Worm (Caenorhabditis elegans) whole organism, mixed stage, embryonic: Measurements from ENCODE around the gene cul-3.

Source experiments
- M03D4.4 ChIP-seq: sonication (generic microtip); optimal IDR thresholded peaks from 2 replicates; lab custom pipeline; 2017; ENCODE audit warnings: mild to moderate bottlenecking, missing genetic modification characterization, missing compliant biosample characterization
- bed-3 ChIP-seq: fragments of 200-800 bp; sonication (Bioruptor generic); optimal IDR thresholded peaks from 3 replicates; lab custom pipeline; 2018; ENCODE audit warnings: mild to moderate bottlenecking, missing genetic modification characterization, moderate library complexity, missing compliant biosample characterization
- blmp-1 ChIP-seq: fragments of 150-350 bp; optimal IDR thresholded peaks from 2 replicates; lab custom pipeline; 2014; ENCODE audit warnings: missing biosample characterization, missing genetic modification characterization
- ceh-39 ChIP-seq: fragments of 150-350 bp; optimal IDR thresholded peaks from 2 replicates; lab custom pipeline; 2014; ENCODE audit warnings: missing biosample characterization, missing genetic modification characterization
- ceh-43 ChIP-seq: fragments of 200-800 bp; sonication (Bioruptor generic); optimal IDR thresholded peaks from 2 replicates; lab custom pipeline; 2018; ENCODE audit warnings: mild to moderate bottlenecking, missing genetic modification characterization, moderate library complexity, missing compliant biosample characterization
- ceh-83 ChIP-seq: fragments of 200-800 bp; sonication (Bioruptor generic); optimal IDR thresholded peaks from 2 replicates; lab custom pipeline; 2018; ENCODE audit warnings: mild to moderate bottlenecking, missing genetic modification characterization, missing compliant biosample characterization
- ces-1 ChIP-seq: fragments of 150-350 bp; optimal IDR thresholded peaks from 2 replicates; lab custom pipeline; 2014; ENCODE audit warnings: missing biosample characterization, missing genetic modification reagents, missing genetic modification characterization
- cnd-1 ChIP-seq: fragments of 200-800 bp; sonication (Bioruptor generic); optimal IDR thresholded peaks from 2 replicates; lab custom pipeline; 2018; ENCODE audit warnings: mild to moderate bottlenecking, missing genetic modification characterization, missing compliant biosample characterization
- drap-1 ChIP-seq: fragments of 200-800 bp; sonication (Bioruptor generic); optimal IDR thresholded peaks from 3 replicates; lab custom pipeline; 2018; ENCODE audit warnings: mild to moderate bottlenecking, missing genetic modification characterization, missing compliant biosample characterization
- elt-1 ChIP-seq: sonication (generic microtip); optimal IDR thresholded peaks from 2 replicates; lab custom pipeline; 2017; ENCODE audit warnings: missing genetic modification characterization, mild to moderate bottlenecking, missing compliant biosample characterization, antibody characterized with exemption, moderate library complexity, borderline replicate concordance; ENCODE audit not compliant: insufficient read depth
- elt-3 ChIP-seq: fragments of 150-350 bp; optimal IDR thresholded peaks from 2 replicates; lab custom pipeline; 2014; ENCODE audit warnings: missing biosample characterization, missing genetic modification characterization
- flh-1 ChIP-seq: fragments of 200-800 bp; sonication (Bioruptor generic); optimal IDR thresholded peaks from 2 replicates; lab custom pipeline; 2018; ENCODE audit warnings: mild to moderate bottlenecking, missing genetic modification characterization, moderate library complexity, missing compliant biosample characterization
- ham-2 ChIP-seq: fragments of 200-800 bp; sonication (Bioruptor generic); optimal IDR thresholded peaks from 2 replicates; lab custom pipeline; 2018; ENCODE audit warnings: mild to moderate bottlenecking, missing genetic modification characterization, missing compliant biosample characterization
- hlh-1 ChIP-seq: fragments of 150-350 bp; optimal IDR thresholded peaks from 2 replicates; lab custom pipeline; 2014; ENCODE audit warnings: missing biosample characterization, missing genetic modification reagents, missing genetic modification characterization
- lin-13 ChIP-seq: fragments of 150-350 bp; optimal IDR thresholded peaks from 2 replicates; lab custom pipeline; 2014; ENCODE audit warnings: missing biosample characterization, missing genetic modification characterization
- lin-32 ChIP-seq: fragments of 200-800 bp; sonication (Bioruptor generic); optimal IDR thresholded peaks from 2 replicates; lab custom pipeline; 2018; ENCODE audit warnings: mild to moderate bottlenecking, missing genetic modification characterization, missing compliant biosample characterization
- lsy-2 ChIP-seq: fragments of 150-350 bp; optimal IDR thresholded peaks from 2 replicates; lab custom pipeline; 2014; ENCODE audit warnings: missing biosample characterization, missing genetic modification characterization
- mab-5 ChIP-seq: fragments of 150-350 bp; optimal IDR thresholded peaks from 2 replicates; lab custom pipeline; 2014; ENCODE audit warnings: missing biosample characterization, missing genetic modification characterization
- mep-1 ChIP-seq: fragments of 150-350 bp; optimal IDR thresholded peaks from 2 replicates; lab custom pipeline; 2017; ENCODE audit warnings: missing biosample characterization, missing genetic modification reagents, missing genetic modification characterization, inconsistent platforms
- mls-2 ChIP-seq: sonication (generic microtip); optimal IDR thresholded peaks from 2 replicates; lab custom pipeline; 2016; ENCODE audit warnings: mild to moderate bottlenecking, missing genetic modification characterization, moderate library complexity, missing compliant biosample characterization
- nhr-12 ChIP-seq: fragments of 150-350 bp; optimal IDR thresholded peaks from 2 replicates; lab custom pipeline; 2014; ENCODE audit warnings: missing biosample characterization, missing genetic modification characterization
- nhr-2 ChIP-seq: fragments of 150-350 bp; optimal IDR thresholded peaks from 2 replicates; lab custom pipeline; 2014; ENCODE audit warnings: missing biosample characterization, missing genetic modification characterization
- nhr-237 ChIP-seq: fragments of 150-350 bp; optimal IDR thresholded peaks from 2 replicates; lab custom pipeline; 2014; ENCODE audit warnings: missing biosample characterization, missing genetic modification characterization
- nhr-28 ChIP-seq: fragments of 150-350 bp; optimal IDR thresholded peaks from 2 replicates; lab custom pipeline; 2014; ENCODE audit warnings: missing biosample characterization, missing genetic modification characterization
- nhr-76 ChIP-seq: sonication (generic microtip); optimal IDR thresholded peaks from 2 replicates; lab custom pipeline; 2017; ENCODE audit warnings: missing biosample characterization, missing genetic modification characterization
- pha-4 ChIP-seq: fragments of 150-350 bp; optimal IDR thresholded peaks from 2 replicates; lab custom pipeline; 2018; ENCODE audit warnings: missing biosample characterization, missing genetic modification reagents, missing genetic modification characterization
- sem-2 ChIP-seq: fragments of 200-800 bp; sonication (Bioruptor generic); optimal IDR thresholded peaks from 2 replicates; lab custom pipeline; 2018; ENCODE audit warnings: mild to moderate bottlenecking, missing genetic modification characterization, missing compliant biosample characterization
- snpc-4 ChIP-seq: fragments of 150-350 bp; optimal IDR thresholded peaks from 2 replicates; lab custom pipeline; 2014; ENCODE audit warnings: missing biosample characterization, missing genetic modification characterization
- sptf-1 ChIP-seq: sonication (generic microtip); optimal IDR thresholded peaks from 2 replicates; lab custom pipeline; 2017; ENCODE audit warnings: mild to moderate bottlenecking, missing genetic modification characterization, moderate library complexity, missing compliant biosample characterization
- tbx-8 ChIP-seq: fragments of 200-800 bp; sonication (Bioruptor generic); optimal IDR thresholded peaks from 2 replicates; lab custom pipeline; 2018; ENCODE audit warnings: mild to moderate bottlenecking, missing genetic modification characterization, moderate library complexity, missing compliant biosample characterization
- unc-120 ChIP-seq: sonication (generic microtip); optimal IDR thresholded peaks from 2 replicates; lab custom pipeline; 2017; ENCODE audit warnings: missing genetic modification characterization, missing compliant biosample characterization; ENCODE audit not compliant: poor library complexity, severe bottlenecking
- unc-39 ChIP-seq: fragments of 150-350 bp; optimal IDR thresholded peaks from 2 replicates; lab custom pipeline; 2014; ENCODE audit warnings: missing biosample characterization, missing genetic modification characterization
- unc-62 ChIP-seq: fragments of 150-350 bp; optimal IDR thresholded peaks from 2 replicates; lab custom pipeline; 2014; ENCODE audit warnings: missing biosample characterization, missing genetic modification reagents, missing genetic modification characterization
- zip-8 ChIP-seq: fragments of 150-350 bp; optimal IDR thresholded peaks from 2 replicates; lab custom pipeline; 2014; ENCODE audit warnings: missing biosample characterization, missing genetic modification characterization
- ztf-11 ChIP-seq: fragments of 150-350 bp; optimal IDR thresholded peaks from 2 replicates; lab custom pipeline; 2014; ENCODE audit warnings: missing biosample characterization, missing genetic modification characterization

cul-3 gene

ce11 chrV:176870-177467, at the start of gene cul-3:
TSS of gene cul-3 (plus strand) at chrV:177417.
- TF ChIP-seq M03D4.4 (no peak), elt-3 (no peak), ham-2 (no peak), nhr-76 (tag; lab: Kevin White, UChicago) (no peak), unc-39 (tag; lab: Kevin White, UChicago) (no peak), ces-1 (GFP tag; lab: Kevin White, UChicago) (peak; percentile 43), elt-1 (tag; lab: Kevin White, UChicago) (no peak), unc-120 (tag; lab: Kevin White, UChicago) (no peak), mls-2 (no peak), hlh-1 (tag; lab: Kevin White, UChicago) (no peak), pha-4 (no peak), cnd-1 (tag; lab: Kevin White, UChicago) (no peak), nhr-237 (no peak), bed-3 (GFP tag; lab: Kevin White, UChicago) (no peak), zip-8 (tag; lab: Kevin White, UChicago) (no peak), unc-62 (GFP tag; lab: Kevin White, UChicago) (no peak), drap-1 (GFP tag; lab: Kevin White, UChicago) (no peak), sptf-1 (tag; lab: Kevin White, UChicago) (peak; percentile 22), ceh-39 (tag; lab: Kevin White, UChicago) (no peak), sem-2 (GFP tag; lab: Kevin White, UChicago) (no peak), ceh-83 (no peak), tbx-8 (no peak), lin-32 (GFP tag; lab: Kevin White, UChicago) (no peak), mep-1 (peak; percentile 32), ceh-43 (GFP tag; lab: Kevin White, UChicago) (no peak), blmp-1 (no peak), lsy-2 (tag; lab: Kevin White, UChicago) (peak; percentile 14), snpc-4 (tag; lab: Kevin White, UChicago) (no peak), ztf-11 (no peak), nhr-12 (no peak), mab-5 (tag; lab: Kevin White, UChicago) (no peak), lin-13 (tag; lab: Kevin White, UChicago) (peak; percentile 78), flh-1 (GFP tag; lab: Kevin White, UChicago) (no peak), nhr-28 (no peak), nhr-2 (tag; lab: Kevin White, UChicago) (no peak)
- TF ChIP-seq, all 35 proteins: peak for 5

- no peak for TF ChIP-seq drap-1 (GFP tag; lab: Kevin White, UChicago)
- no peak for TF ChIP-seq bed-3 (GFP tag; lab: Kevin White, UChicago)
- TF ChIP-seq tbx-8: no peak
- TF ChIP-seq nhr-28: no peak
- peak; percentile 50 for TF ChIP-seq lsy-2 (tag; lab: Kevin White, UChicago)
- no peak for TF ChIP-seq sem-2 (GFP tag; lab: Kevin White, UChicago)
- TF ChIP-seq unc-62 (GFP tag; lab: Kevin White, UChicago): no peak
- no peak for TF ChIP-seq mls-2
- TF ChIP-seq ces-1 (GFP tag; lab: Kevin White, UChicago): peak; percentile 95
- TF ChIP-seq M03D4.4: no peak
- TF ChIP-seq lin-13 (tag; lab: Kevin White, UChicago): no peak
- no peak for TF ChIP-seq mab-5 (tag; lab: Kevin White, UChicago)
Observed at ce11 chrV:127882-128281, 49.3 kb upstream of the cul-3 start, which contains the start of the genes W03F9.2 and sftb-2. TSS of gene W03F9.2 (minus strand) at chrV:128034. TSS of gene sftb-2 (plus strand) at chrV:128237.

ce11 chrV:130186-130585, 47.0 kb upstream of the cul-3 start:
- no peak for TF ChIP-seq elt-1 (tag; lab: Kevin White, UChicago)
- TF ChIP-seq sem-2 (GFP tag; lab: Kevin White, UChicago): no peak
- no peak for TF ChIP-seq lin-13 (tag; lab: Kevin White, UChicago)
- TF ChIP-seq cnd-1 (tag; lab: Kevin White, UChicago): no peak
- no peak for TF ChIP-seq nhr-237
- no peak for TF ChIP-seq ceh-83
- TF ChIP-seq nhr-2 (tag; lab: Kevin White, UChicago): no peak
- TF ChIP-seq bed-3 (GFP tag; lab: Kevin White, UChicago): no peak
- TF ChIP-seq zip-8 (tag; lab: Kevin White, UChicago): no peak
- no peak for TF ChIP-seq nhr-12
- TF ChIP-seq nhr-76 (tag; lab: Kevin White, UChicago): no peak
- TF ChIP-seq ces-1 (GFP tag; lab: Kevin White, UChicago): no peak
- TF ChIP-seq flh-1 (GFP tag; lab: Kevin White, UChicago): no peak
- no peak for TF ChIP-seq unc-39 (tag; lab: Kevin White, UChicago)
- TF ChIP-seq blmp-1: no peak
- TF ChIP-seq lsy-2 (tag; lab: Kevin White, UChicago): no peak
- no peak for TF ChIP-seq unc-62 (GFP tag; lab: Kevin White, UChicago)
- TF ChIP-seq lin-32 (GFP tag; lab: Kevin White, UChicago): no peak
